Worm (Caenorhabditis elegans) whole organism, early embryonic: ENCODE measurements around the gene R148.5.

ENCODE experiments used
- ama-1 ChIP-seq: fragments of 150-350 bp; optimal IDR thresholded peaks from 2 replicates; lab custom pipeline; 2014
- hmbx-1 ChIP-seq: sonication (generic microtip); optimal IDR thresholded peaks from 2 replicates; lab custom pipeline; 2016; ENCODE audit warnings: mild to moderate bottlenecking, missing genetic modification characterization, missing compliant biosample characterization
- tra-4 ChIP-seq: sonication (generic microtip); optimal IDR thresholded peaks from 2 replicates; lab custom pipeline; 2017; ENCODE audit warnings: missing genetic modification characterization, missing compliant biosample characterization

DNA sequence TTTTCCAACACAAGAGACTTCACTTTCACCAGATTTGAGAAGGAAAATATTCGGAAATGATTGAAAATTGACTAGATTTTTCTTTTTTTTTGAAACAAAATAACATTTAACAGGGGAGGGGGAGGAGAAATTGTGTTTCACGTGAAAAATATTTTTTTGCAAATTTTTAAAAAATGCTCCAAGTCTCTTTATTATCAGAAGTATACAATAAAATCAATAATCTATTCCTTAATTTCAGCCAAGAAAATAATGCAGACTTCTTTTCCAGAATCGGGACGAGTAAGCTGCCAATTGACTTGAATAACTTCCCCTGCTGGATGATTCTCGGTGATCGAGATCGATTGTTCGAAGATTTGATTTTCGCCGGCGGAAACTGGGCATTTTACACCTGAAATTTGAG lies 32.9 kb downstream of the R148.5 start, which contains the start of gene R148.7:
- no peak for TF ChIP-seq tra-4 (tag; lab: Kevin White, UChicago)
- TF ChIP-seq hmbx-1 (tag; lab: Kevin White, UChicago): no peak
- no peak for TF ChIP-seq ama-1 (lab: Kevin White, UChicago)
